Worm (Caenorhabditis elegans) whole organism, mixed stage, embryonic: ENCODE data around the gene T16A9.5.

ENCODE experiments used
- blmp-1 ChIP-seq: fragments of 150-350 bp; optimal IDR thresholded peaks from 2 replicates; lab custom pipeline; 2014; ENCODE audit warnings: missing biosample characterization, missing genetic modification characterization
- elt-3 ChIP-seq: fragments of 150-350 bp; optimal IDR thresholded peaks from 2 replicates; lab custom pipeline; 2014; ENCODE audit warnings: missing biosample characterization, missing genetic modification characterization
- lin-13 ChIP-seq: fragments of 150-350 bp; optimal IDR thresholded peaks from 2 replicates; lab custom pipeline; 2014; ENCODE audit warnings: missing biosample characterization, missing genetic modification characterization
- mab-5 ChIP-seq: fragments of 150-350 bp; optimal IDR thresholded peaks from 2 replicates; lab custom pipeline; 2014; ENCODE audit warnings: missing biosample characterization, missing genetic modification characterization
- nhr-76 ChIP-seq: sonication (generic microtip); optimal IDR thresholded peaks from 2 replicates; lab custom pipeline; 2017; ENCODE audit warnings: missing biosample characterization, missing genetic modification characterization
- snpc-4 ChIP-seq: fragments of 150-350 bp; optimal IDR thresholded peaks from 2 replicates; lab custom pipeline; 2014; ENCODE audit warnings: missing biosample characterization, missing genetic modification characterization
- unc-39 ChIP-seq: fragments of 150-350 bp; optimal IDR thresholded peaks from 2 replicates; lab custom pipeline; 2014; ENCODE audit warnings: missing biosample characterization, missing genetic modification characterization
- unc-62 ChIP-seq: fragments of 150-350 bp; optimal IDR thresholded peaks from 2 replicates; lab custom pipeline; 2014; ENCODE audit warnings: missing biosample characterization, missing genetic modification reagents, missing genetic modification characterization
- ztf-11 ChIP-seq: fragments of 150-350 bp; optimal IDR thresholded peaks from 2 replicates; lab custom pipeline; 2014; ENCODE audit warnings: missing biosample characterization, missing genetic modification characterization

DNA sequence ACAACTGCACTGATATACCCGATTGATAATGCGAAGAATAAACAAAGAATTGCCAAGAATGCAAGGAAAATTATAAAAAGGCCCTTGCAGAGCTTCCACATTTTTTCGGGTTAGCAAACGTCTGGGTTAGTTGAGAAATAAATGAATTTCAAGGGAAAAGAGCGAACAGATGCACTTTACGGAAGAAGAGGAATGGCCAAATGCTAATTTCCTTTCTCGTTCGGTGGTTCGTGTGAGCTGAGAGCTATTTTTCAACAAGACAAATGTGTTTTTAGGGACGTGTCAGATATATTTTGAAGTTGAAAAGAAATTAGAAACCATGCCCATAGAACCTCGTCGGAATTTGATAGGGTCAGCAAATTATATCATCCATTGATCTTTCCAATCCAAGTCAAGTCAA is 45.8 kb upstream of the T16A9.5 start, which contains the start of gene F40G12.2:
- TF ChIP-seq mab-5 (tag; lab: Kevin White, UChicago) (no peak), snpc-4 (no peak), elt-3 (no peak), ztf-11 (no peak), unc-39 (tag; lab: Kevin White, UChicago) (no peak), nhr-76 (tag; lab: Kevin White, UChicago) (no peak), blmp-1 (no peak), unc-62 (no peak), lin-13 (tag; lab: Kevin White, UChicago) (no peak)
